Fruit fly (Drosophila melanogaster) whole organism, embryonic: ENCODE data around the gene CG11670.

ENCODE experiments used
- Awh ChIP-seq: fragments of 200-800 bp; sonication (Bioruptor generic); IDR thresholded peaks from 2 replicates; pipeline ENCODE4, ENCODE4 v1.3.6; 2022; ENCODE audit warnings: missing biosample characterization, missing genetic modification characterization
- CG10366 ChIP-seq: fragments of 200-800 bp; sonication (Bioruptor generic); IDR thresholded peaks from 2 replicates; pipeline ENCODE4 v1.3.6; 2022; ENCODE audit warnings: missing biosample characterization, missing genetic modification characterization
- CG10654 ChIP-seq: fragments of 200-800 bp; sonication (Bioruptor generic); optimal IDR thresholded peaks from 2 replicates; lab custom pipeline; 2016; ENCODE audit warnings: missing biosample characterization, missing genetic modification characterization
- CG14441 ChIP-seq: fragments of 200-800 bp; sonication (Bioruptor generic); IDR thresholded peaks from 2 replicates; pipeline ENCODE4 v1.3.6; 2022; ENCODE audit warnings: missing biosample characterization, missing genetic modification characterization
- CG15514 ChIP-seq: fragments of 200-800 bp; sonication (Bioruptor generic); optimal IDR thresholded peaks from 3 replicates; lab custom pipeline; 2017; ENCODE audit warnings: missing biosample characterization, missing genetic modification characterization, mild to moderate bottlenecking, moderate library complexity, missing genetic modification reagents
- CG1603 ChIP-seq: fragments of 200-800 bp; sonication (Bioruptor generic); optimal IDR thresholded peaks from 2 replicates; lab custom pipeline; 2019; ENCODE audit warnings: missing biosample characterization, mild to moderate bottlenecking, missing genetic modification characterization, moderate library complexity
- CG17612 ChIP-seq: fragments of 200-800 bp; sonication (Bioruptor generic); IDR thresholded peaks from 2 replicates; pipeline ENCODE4 v1.3.6; 2022; ENCODE audit warnings: missing biosample characterization, missing genetic modification characterization
- CG31224 ChIP-seq: fragments of 200-800 bp; sonication (Bioruptor generic); IDR thresholded peaks from 2 replicates; pipeline ENCODE4 v1.3.6; 2022; ENCODE audit warnings: missing biosample characterization, missing genetic modification characterization
- CG9727 ChIP-seq: fragments of 200-800 bp; sonication (Bioruptor generic); optimal IDR thresholded peaks from 3 replicates; lab custom pipeline; 2017; ENCODE audit warnings: missing biosample characterization, mild to moderate bottlenecking, missing genetic modification characterization
- E2f1 ChIP-seq: fragments of 200-800 bp; sonication (Bioruptor generic); IDR thresholded peaks from 2 replicates; pipeline ENCODE4 v1.3.6; 2022; ENCODE audit warnings: missing biosample characterization, missing genetic modification characterization
- Ets65A ChIP-seq: fragments of 200-800 bp; sonication (Bioruptor generic); peaks from one replicate; lab custom pipeline; 2016; ENCODE audit warnings: missing biosample characterization, missing genetic modification characterization
- GATAe ChIP-seq: fragments of 200-800 bp; sonication (Bioruptor generic); conservative IDR thresholded peaks from 2 replicates; pipeline ENCODE4 v1.3.6; 2022; ENCODE audit warnings: missing biosample characterization, missing genetic modification characterization
- HLH3B ChIP-seq: fragments of 200-800 bp; sonication (Bioruptor generic); IDR thresholded peaks from 2 replicates; pipeline ENCODE4 v1.3.6; 2022; ENCODE audit warnings: missing biosample characterization, missing genetic modification characterization
- HmgZ ChIP-seq: fragments of 200-800 bp; sonication (Bioruptor generic); optimal IDR thresholded peaks from 2 replicates; lab custom pipeline; 2018; ENCODE audit warnings: missing biosample characterization, mild to moderate bottlenecking, missing genetic modification characterization
- Hr39 ChIP-seq: fragments of >200 bp; optimal IDR thresholded peaks from 2 replicates; lab custom pipeline; 2017
- MBD-R2 ChIP-seq: fragments of 200-800 bp; sonication (Bioruptor generic); IDR thresholded peaks from 2 replicates; pipeline ENCODE4 v1.3.6; 2022; ENCODE audit warnings: missing biosample characterization, missing genetic modification characterization
- Med ChIP-seq: fragments of 200-800 bp; sonication (Bioruptor generic); peaks from one replicate; lab custom pipeline; 2016; ENCODE audit warnings: missing biosample characterization, missing genetic modification characterization, mild to moderate bottlenecking, inconsistent platforms, moderate library complexity
- Nf-YC ChIP-seq: fragments of 200-800 bp; optimal IDR thresholded peaks from 3 replicates; lab custom pipeline; 2019; ENCODE audit warnings: missing biosample characterization, mild to moderate bottlenecking, missing genetic modification characterization, moderate library complexity
- Scr ChIP-seq: fragments of 200-800 bp; sonication (Bioruptor generic); IDR thresholded peaks from 2 replicates; pipeline ENCODE4 v1.3.6; 2022; ENCODE audit warnings: missing biosample characterization, missing genetic modification characterization; ENCODE audit not compliant: partially characterized antibody
- Stat92E ChIP-seq, 3 experiments: fragments of >200 bp in 2 of 3; fragments of 200-800 bp in 1 of 3; sonication (Bioruptor generic) in 1 of 3; optimal IDR thresholded peaks; 2 replicates each; lab custom pipeline; 2017 to 2019; ENCODE audit warnings: missing biosample characterization in 3 of 3, missing genetic modification characterization in 3 of 3, mild to moderate bottlenecking in 1 of 3, moderate library complexity in 1 of 3
- Trl ChIP-seq, 3 experiments: fragments of >200 bp in 2 of 3; fragments of 200-800 bp in 1 of 3; sonication (Bioruptor generic) in 1 of 3; optimal IDR thresholded peaks; 2 replicates in 1 of 3; 3 replicates in 2 of 3; lab custom pipeline; 2016 to 2017; ENCODE audit warnings: missing biosample characterization in 1 of 3, missing genetic modification characterization in 1 of 3
- al ChIP-seq: fragments of 200-800 bp; sonication (Bioruptor generic); IDR thresholded peaks from 2 replicates; pipeline ENCODE4 v1.3.6; 2022; ENCODE audit warnings: missing biosample characterization, missing genetic modification characterization
- ato ChIP-seq: fragments of 200-800 bp; sonication (Bioruptor generic); IDR thresholded peaks from 2 replicates; pipeline ENCODE4 v1.3.6; 2022; ENCODE audit warnings: missing biosample characterization, missing genetic modification characterization; ENCODE audit not compliant: partially characterized antibody
- cg ChIP-seq: fragments of 200-800 bp; sonication (Bioruptor generic); optimal IDR thresholded peaks from 3 replicates; lab custom pipeline; 2019; ENCODE audit warnings: missing biosample characterization, mild to moderate bottlenecking, missing genetic modification characterization, moderate library complexity
- chinmo ChIP-seq: fragments of 200-800 bp; sonication (Bioruptor generic); IDR thresholded peaks from 4 replicates; pipeline ENCODE4 v1.3.6; 2022; ENCODE audit warnings: missing biosample characterization, missing genetic modification characterization; ENCODE audit not compliant: partially characterized antibody
- ci ChIP-seq: fragments of 200-800 bp; sonication (Bioruptor generic); IDR thresholded peaks from 3 replicates; pipeline ENCODE4 v1.3.6; 2022; ENCODE audit warnings: missing biosample characterization, missing genetic modification characterization
- corto ChIP-seq: fragments of 200-800 bp; sonication (Bioruptor generic); optimal IDR thresholded peaks from 2 replicates; lab custom pipeline; 2016; ENCODE audit warnings: missing biosample characterization, mild to moderate bottlenecking, missing genetic modification characterization, moderate library complexity
- crp ChIP-seq, 2 experiments: fragments of 200-800 bp; sonication (Bioruptor generic); optimal IDR thresholded peaks; 2 replicates in 1 of 2; 3 replicates in 1 of 2; lab custom pipeline; 2017; ENCODE audit warnings: missing biosample characterization in 2 of 2, missing genetic modification characterization in 2 of 2, mild to moderate bottlenecking in 1 of 2, moderate library complexity in 1 of 2
- exex ChIP-seq: fragments of 200-800 bp; sonication (Bioruptor generic); optimal IDR thresholded peaks from 4 replicates; lab custom pipeline; 2018; ENCODE audit warnings: missing biosample characterization, mild to moderate bottlenecking, missing genetic modification characterization, moderate library complexity
- eyg ChIP-seq: fragments of 200-800 bp; sonication (Bioruptor generic); optimal IDR thresholded peaks from 3 replicates; lab custom pipeline; 2016; ENCODE audit warnings: missing biosample characterization, missing genetic modification characterization
- gce ChIP-seq: fragments of 200-800 bp; sonication (Bioruptor generic); IDR thresholded peaks from 3 replicates; pipeline ENCODE4 v1.3.6; 2022; ENCODE audit warnings: missing biosample characterization, missing genetic modification characterization
- gt ChIP-seq: fragments of 200-800 bp; sonication (Bioruptor generic); IDR thresholded peaks from 2 replicates; pipeline ENCODE4 v1.3.6; 2022; ENCODE audit warnings: missing biosample characterization, missing genetic modification characterization
- hb ChIP-seq: fragments of 200-800 bp; sonication (Bioruptor generic); IDR thresholded peaks from 3 replicates; pipeline ENCODE4 v1.3.6; 2022; ENCODE audit warnings: missing biosample characterization, missing genetic modification characterization; ENCODE audit not compliant: partially characterized antibody
- onecut ChIP-seq: fragments of 200-800 bp; sonication (Bioruptor generic); IDR thresholded peaks from 2 replicates; pipeline ENCODE4 v1.3.6; 2022; ENCODE audit warnings: missing biosample characterization, missing genetic modification characterization
- otp ChIP-seq: fragments of 200-800 bp; sonication (Bioruptor generic); IDR thresholded peaks from 3 replicates; pipeline ENCODE4, ENCODE4 v1.3.6; 2022; ENCODE audit warnings: missing biosample characterization, missing genetic modification characterization
- pb ChIP-seq: fragments of 200-800 bp; sonication (Bioruptor generic); optimal IDR thresholded peaks from 3 replicates; lab custom pipeline; 2016; ENCODE audit warnings: missing biosample characterization, missing genetic modification characterization
- psq ChIP-seq: fragments of 200-800 bp; sonication (Bioruptor generic); optimal IDR thresholded peaks from 2 replicates; lab custom pipeline; 2017; ENCODE audit warnings: missing biosample characterization, missing genetic modification characterization
- sd ChIP-seq: fragments of 200-800 bp; sonication (Bioruptor generic); optimal IDR thresholded peaks from 3 replicates; lab custom pipeline; 2018; ENCODE audit warnings: missing biosample characterization, mild to moderate bottlenecking, missing genetic modification characterization, moderate library complexity
- shn ChIP-seq: fragments of 200-800 bp; sonication (Bioruptor generic); optimal IDR thresholded peaks from 3 replicates; lab custom pipeline; 2016; ENCODE audit warnings: missing biosample characterization, missing genetic modification characterization
- sim ChIP-seq: fragments of 200-800 bp; sonication (Bioruptor generic); IDR thresholded peaks from 2 replicates; pipeline ENCODE4 v1.3.6; 2022; ENCODE audit warnings: missing biosample characterization, missing genetic modification characterization
- slbo ChIP-seq: fragments of 200-800 bp; sonication (Bioruptor generic); IDR thresholded peaks from 2 replicates; pipeline ENCODE4 v1.3.6; 2022; ENCODE audit warnings: missing biosample characterization, missing genetic modification characterization
- sob ChIP-seq: fragments of 200-800 bp; sonication (Bioruptor generic); IDR thresholded peaks from 2 replicates; pipeline ENCODE4 v1.3.6; 2022; ENCODE audit warnings: missing biosample characterization, missing genetic modification characterization
- tio ChIP-seq: fragments of 200-800 bp; sonication (Bioruptor generic); optimal IDR thresholded peaks from 2 replicates; lab custom pipeline; 2017; ENCODE audit warnings: missing biosample characterization, missing genetic modification characterization, inconsistent platforms
- trh ChIP-seq: fragments of 200-800 bp; sonication (Bioruptor generic); optimal IDR thresholded peaks from 2 replicates; lab custom pipeline; 2016; ENCODE audit warnings: missing biosample characterization, missing genetic modification characterization
- ttk ChIP-seq: fragments of 200-800 bp; sonication (Bioruptor generic); IDR thresholded peaks from 2 replicates; pipeline ENCODE4 v2.1.2; 2022; ENCODE audit warnings: missing biosample characterization, missing genetic modification characterization
- unpg ChIP-seq: fragments of 200-800 bp; sonication (Bioruptor generic); optimal IDR thresholded peaks from 3 replicates; lab custom pipeline; 2018; ENCODE audit warnings: missing biosample characterization, mild to moderate bottlenecking, missing genetic modification characterization, moderate library complexity
- vnd ChIP-seq: fragments of 200-800 bp; sonication (Bioruptor generic); IDR thresholded peaks from 3 replicates; pipeline ENCODE4 v1.3.6; 2022; ENCODE audit warnings: missing biosample characterization, missing genetic modification characterization; ENCODE audit not compliant: partially characterized antibody

CG11670 gene

dm6 chr3R:13039037-13039583 is 2.7 kb upstream of the CG11670 start (continued):
- TF ChIP-seq CG10366 (GFP tag; lab: Robert Waterston, UW) = 0 out of 2 replicates have a peak, but pooled peaks have one; percentile 11
- no peak for TF ChIP-seq GATAe (GFP tag; lab: Robert Waterston, UW)
- 0 out of 2 replicates have a peak, but pooled peaks have one; percentile 12 for TF ChIP-seq al
- no peak for TF ChIP-seq onecut (GFP tag; lab: Robert Waterston, UW)
- TF ChIP-seq gce (GFP tag; lab: Robert Waterston, UW) = no peak
- peak; percentile 64 for TF ChIP-seq slbo (GFP tag; lab: Robert Waterston, UW)
- TF ChIP-seq, all 482 proteins: peak for 20

DNA sequence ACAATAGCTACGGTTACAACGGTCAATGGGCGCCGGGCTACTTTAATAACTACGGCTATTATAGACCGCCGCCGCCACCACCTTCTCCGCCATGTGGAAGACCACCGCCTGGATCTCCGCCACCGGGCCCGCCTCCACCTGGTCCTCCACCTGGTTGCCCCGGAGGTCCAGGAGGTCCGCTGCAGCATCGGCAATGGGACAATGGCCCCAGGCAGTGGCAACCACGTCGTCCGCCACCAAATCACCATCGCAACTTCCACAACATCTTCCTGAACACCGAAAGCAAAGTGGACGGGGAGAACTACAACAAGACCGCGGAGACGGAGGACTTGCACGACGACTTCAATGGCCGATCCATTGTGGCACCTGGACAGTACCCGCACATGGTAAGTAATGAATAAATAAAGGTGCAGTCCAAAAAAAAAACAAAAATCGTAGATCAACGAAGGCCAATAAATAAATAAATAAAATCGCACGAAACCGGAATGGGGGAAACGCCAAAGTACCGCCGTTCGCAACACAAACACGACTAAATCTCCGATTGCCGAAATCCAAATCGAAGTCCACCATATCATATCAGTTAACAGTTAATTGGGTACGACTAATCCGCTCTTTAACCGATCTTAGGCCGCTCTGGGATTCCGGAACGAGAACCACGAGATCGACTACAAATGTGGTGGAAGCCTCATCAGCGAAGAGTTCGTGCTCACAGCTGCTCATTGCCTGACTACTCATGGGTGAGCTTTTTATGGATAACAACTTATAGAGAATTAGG is 595 bp downstream of the CG11670 start, which contains the start of gene snk:
TSS of gene snk (minus strand) at position 513 of the 775 bp plus-strand sequence.
- TF ChIP-seq HmgZ (tag; lab: Kevin White, UChicago) (no peak), CG14441 (no peak), Nf-YC (tag; lab: Kevin White, UChicago) (no peak), HLH3B (no peak), corto (GFP tag; lab: Kevin White, UChicago) (no peak), unpg (no peak), trh (GFP tag; lab: Kevin White, UChicago) (no peak), Stat92E (GFP tag; optimal IDR thresholded peaks at IDR 0.05; lab: Kevin White, UChicago) (no peak), cg (no peak), sim (GFP tag; lab: Robert Waterston, UW) (0 out of 2 replicates have a peak, but pooled peaks have one; percentile 5), Trl (optimal IDR thresholded peaks at IDR 0.05; lab: Kevin White, UChicago) (peak in 1 of 2 experiments; percentile 38), Trl (GFP tag; optimal IDR thresholded peaks at IDR 0.05; lab: Kevin White, UChicago) (no peak), Ets65A (GFP tag; lab: Kevin White, UChicago) (peak; percentile 54), Med (peak; percentile 66), pb (GFP tag; lab: Kevin White, UChicago) (no peak), hb (GFP tag; lab: Robert Waterston, UW) (0 out of 3 replicates have a peak, but pooled peaks have one; percentile 8), psq (GFP tag; lab: Kevin White, UChicago) (no peak), CG1603 (no peak), CG17612 (GFP tag; lab: Robert Waterston, UW) (no peak), sd (no peak), otp (GFP tag; lab: Robert Waterston, UW) (no peak), ttk (GFP tag; lab: Robert Waterston, UW) (no peak), sob (GFP tag; lab: Robert Waterston, UW) (no peak), E2f1 (GFP tag; lab: Robert Waterston, UW) (no peak), Hr39 (lab: Kevin White, UChicago) (peak; percentile 36), MBD-R2 (GFP tag; lab: Robert Waterston, UW) (no peak), ci (GFP tag; lab: Robert Waterston, UW) (no peak), CG10654 (GFP tag; lab: Kevin White, UChicago) (no peak), crp (GFP tag; optimal IDR thresholded peaks at IDR 0.05; lab: Kevin White, UChicago) (no peak), CG31224 (GFP tag; lab: Robert Waterston, UW) (no peak), exex (tag; lab: Kevin White, UChicago) (peak; percentile 34), vnd (GFP tag; lab: Robert Waterston, UW) (no peak), tio (no peak), chinmo (GFP tag; lab: Robert Waterston, UW) (0 out of 4 replicates have a peak, but pooled peaks have one; percentile 61), Scr (GFP tag; lab: Robert Waterston, UW) (no peak), CG9727 (GFP tag; lab: Kevin White, UChicago) (no peak), shn (GFP tag; lab: Kevin White, UChicago) (no peak), eyg (no peak), ato (GFP tag; lab: Robert Waterston, UW) (no peak), gt (GFP tag; lab: Robert Waterston, UW) (no peak), Awh (GFP tag; lab: Robert Waterston, UW) (no peak), CG15514 (GFP tag; lab: Kevin White, UChicago) (no peak)
